Fruit fly (Drosophila melanogaster) whole organism, embryonic: ENCODE measurements around the gene Cdc7.

Experiments used
- B-H2 ChIP-seq: fragments of 200-800 bp; sonication (Bioruptor generic); optimal IDR thresholded peaks from 2 replicates; lab custom pipeline; 2018; ENCODE audit warnings: missing biosample characterization, mild to moderate bottlenecking, missing genetic modification characterization
- CG10654 ChIP-seq: fragments of 200-800 bp; sonication (Bioruptor generic); optimal IDR thresholded peaks from 2 replicates; lab custom pipeline; 2016; ENCODE audit warnings: missing biosample characterization, missing genetic modification characterization
- CG11093 ChIP-seq: fragments of 200-800 bp; sonication (Bioruptor generic); IDR thresholded peaks from 3 replicates; pipeline ENCODE4 v1.3.6; 2022; ENCODE audit warnings: missing biosample characterization, missing genetic modification characterization
- CG11504 ChIP-seq: fragments of 200-800 bp; sonication (Bioruptor generic); optimal IDR thresholded peaks from 3 replicates; lab custom pipeline; 2019; ENCODE audit warnings: missing biosample characterization, mild to moderate bottlenecking, missing genetic modification characterization, moderate library complexity
- CG12659 ChIP-seq: fragments of 200-800 bp; sonication (Bioruptor generic); optimal IDR thresholded peaks from 3 replicates; lab custom pipeline; 2017; ENCODE audit warnings: mild to moderate bottlenecking, missing biosample characterization, missing genetic modification reagents, missing genetic modification characterization
- CG14014 ChIP-seq: fragments of 200-800 bp; sonication (Bioruptor generic); IDR thresholded peaks from 2 replicates; pipeline ENCODE4 v1.3.6; 2022; ENCODE audit warnings: missing biosample characterization, missing genetic modification characterization
- CG14710 ChIP-seq: fragments of 200-800 bp; sonication (Bioruptor generic); optimal IDR thresholded peaks from 3 replicates; lab custom pipeline; 2019; ENCODE audit warnings: missing biosample characterization, mild to moderate bottlenecking, missing genetic modification characterization, moderate library complexity
- CG14860 ChIP-seq: fragments of 200-800 bp; sonication (Bioruptor generic); IDR thresholded peaks from 3 replicates; pipeline ENCODE4 v1.3.6; 2022; ENCODE audit warnings: missing biosample characterization, missing genetic modification characterization; ENCODE audit not compliant: partially characterized antibody
- CG15696 ChIP-seq: fragments of 200-800 bp; sonication (Bioruptor generic); optimal IDR thresholded peaks from 2 replicates; lab custom pipeline; 2019; ENCODE audit warnings: missing biosample characterization, mild to moderate bottlenecking, missing genetic modification characterization, moderate library complexity
- CG16813 ChIP-seq: fragments of 200-800 bp; sonication (Bioruptor generic); IDR thresholded peaks from 3 replicates; pipeline ENCODE4 v1.3.6; 2022; ENCODE audit warnings: missing biosample characterization, missing genetic modification characterization; ENCODE audit not compliant: partially characterized antibody
- CG17328 ChIP-seq: fragments of 200-800 bp; sonication (Bioruptor generic); IDR thresholded peaks from 2 replicates; pipeline ENCODE4 v1.3.6; 2022; ENCODE audit warnings: missing biosample characterization, missing genetic modification characterization
- CG17802 ChIP-seq: fragments of 200-800 bp; sonication (Bioruptor generic); optimal IDR thresholded peaks from 2 replicates; lab custom pipeline; 2018; ENCODE audit warnings: missing biosample characterization, mild to moderate bottlenecking, missing genetic modification characterization, moderate library complexity
- CG17829 ChIP-seq: fragments of 200-800 bp; optimal IDR thresholded peaks from 2 replicates; lab custom pipeline; 2019; ENCODE audit warnings: missing biosample characterization, mild to moderate bottlenecking, missing genetic modification characterization, moderate library complexity
- CG2199 ChIP-seq: fragments of 200-800 bp; sonication (Bioruptor generic); IDR thresholded peaks from 3 replicates; pipeline ENCODE4 v1.3.6; 2022; ENCODE audit warnings: missing biosample characterization, missing genetic modification characterization
- CG2875 ChIP-seq: fragments of 200-800 bp; sonication (Bioruptor generic); optimal IDR thresholded peaks from 2 replicates; lab custom pipeline; 2017; ENCODE audit warnings: missing biosample characterization, mild to moderate bottlenecking, missing genetic modification characterization, missing genetic modification reagents
- CG3065 ChIP-seq: fragments of 200-800 bp; sonication (Bioruptor generic); optimal IDR thresholded peaks from 2 replicates; lab custom pipeline; 2016; ENCODE audit warnings: missing biosample characterization, missing genetic modification characterization
- CG33557 ChIP-seq: fragments of 200-800 bp; sonication (Bioruptor generic); optimal IDR thresholded peaks from 2 replicates; lab custom pipeline; 2019; ENCODE audit warnings: missing biosample characterization, mild to moderate bottlenecking, missing genetic modification characterization, moderate library complexity
- CG3995 ChIP-seq: fragments of 200-800 bp; sonication (Bioruptor generic); optimal IDR thresholded peaks from 3 replicates; lab custom pipeline; 2016; ENCODE audit warnings: missing biosample characterization, missing genetic modification characterization
- CG6654 ChIP-seq: fragments of 200-800 bp; sonication (Bioruptor generic); optimal IDR thresholded peaks from 2 replicates; lab custom pipeline; 2017; ENCODE audit warnings: missing biosample characterization, mild to moderate bottlenecking, missing genetic modification characterization
- CG8478 ChIP-seq: fragments of >200 bp; optimal IDR thresholded peaks from 2 replicates; lab custom pipeline; 2018
- CG8924 ChIP-seq: fragments of 200-800 bp; optimal IDR thresholded peaks from 3 replicates; lab custom pipeline; 2019; ENCODE audit warnings: missing biosample characterization, mild to moderate bottlenecking, missing genetic modification characterization, moderate library complexity
- CTCF ChIP-seq: fragments of 200-800 bp; sonication (Bioruptor generic); optimal IDR thresholded peaks from 2 replicates; lab custom pipeline; 2017; ENCODE audit warnings: missing biosample characterization, mild to moderate bottlenecking, missing genetic modification characterization, moderate library complexity
- Chrac-16 ChIP-seq: fragments of 200-800 bp; sonication (Bioruptor generic); optimal IDR thresholded peaks from 3 replicates; lab custom pipeline; 2016; ENCODE audit warnings: missing biosample characterization, missing genetic modification characterization
- CrebB ChIP-seq: fragments of 200-800 bp; sonication (Bioruptor generic); optimal IDR thresholded peaks from 3 replicates; lab custom pipeline; 2018; ENCODE audit warnings: missing biosample characterization, mild to moderate bottlenecking, missing genetic modification characterization
- D ChIP-seq, 2 experiments: fragments of 200-800 bp in 1 of 2; fragments of >200 bp in 1 of 2; sonication (Bioruptor generic) in 1 of 2; optimal IDR thresholded peaks; 2 replicates in 1 of 2; 3 replicates in 1 of 2; lab custom pipeline; 2017; ENCODE audit warnings: mild to moderate bottlenecking in 1 of 2, missing biosample characterization in 1 of 2, missing genetic modification characterization in 1 of 2, missing genetic modification reagents in 1 of 2
- Ets65A ChIP-seq: fragments of 200-800 bp; sonication (Bioruptor generic); peaks from one replicate; lab custom pipeline; 2016; ENCODE audit warnings: missing biosample characterization, missing genetic modification characterization
- Fer1 ChIP-seq: fragments of 200-800 bp; sonication (Bioruptor generic); optimal IDR thresholded peaks from 2 replicates; lab custom pipeline; 2017; ENCODE audit warnings: missing biosample characterization, mild to moderate bottlenecking, missing genetic modification characterization
- HmgD ChIP-seq: fragments of 200-800 bp; sonication (Bioruptor generic); optimal IDR thresholded peaks from 3 replicates; lab custom pipeline; 2016; ENCODE audit warnings: missing biosample characterization, missing genetic modification characterization
- MBD-R2 ChIP-seq: fragments of 200-800 bp; sonication (Bioruptor generic); IDR thresholded peaks from 2 replicates; pipeline ENCODE4 v1.3.6; 2022; ENCODE audit warnings: missing biosample characterization, missing genetic modification characterization
- NfI ChIP-seq: fragments of 200-800 bp; sonication (Bioruptor generic); optimal IDR thresholded peaks from 3 replicates; lab custom pipeline; 2018; ENCODE audit warnings: missing biosample characterization, mild to moderate bottlenecking, missing genetic modification characterization, moderate library complexity
- Poxn ChIP-seq: fragments of 200-800 bp; sonication (Bioruptor generic); IDR thresholded peaks from 2 replicates; pipeline ENCODE4 v1.3.6; 2022; ENCODE audit warnings: missing biosample characterization, missing genetic modification characterization
- Rx ChIP-seq: fragments of 200-800 bp; sonication (Bioruptor generic); IDR thresholded peaks from 2 replicates; pipeline ENCODE4 v1.3.6; 2022; ENCODE audit warnings: missing biosample characterization, missing genetic modification characterization
- Sin3A ChIP-seq: fragments of >200 bp; optimal IDR thresholded peaks from 2 replicates; lab custom pipeline; 2018
- Sox102F ChIP-seq: fragments of 200-800 bp; sonication (Bioruptor generic); optimal IDR thresholded peaks from 2 replicates; lab custom pipeline; 2018; ENCODE audit warnings: missing biosample characterization, mild to moderate bottlenecking, missing genetic modification characterization, moderate library complexity
- Vsx1 ChIP-seq: fragments of 200-800 bp; sonication (Bioruptor generic); optimal IDR thresholded peaks from 2 replicates; lab custom pipeline; 2017; ENCODE audit warnings: missing biosample characterization, mild to moderate bottlenecking, missing genetic modification characterization, missing genetic modification reagents
- Xrp1 ChIP-seq: fragments of 200-800 bp; sonication (Bioruptor generic); IDR thresholded peaks from 2 replicates; pipeline ENCODE4 v1.3.6; 2022; ENCODE audit warnings: missing biosample characterization, missing genetic modification characterization
- bab2 ChIP-seq: fragments of 200-800 bp; sonication (Bioruptor generic); optimal IDR thresholded peaks from 2 replicates; lab custom pipeline; 2016; ENCODE audit warnings: missing biosample characterization, missing genetic modification characterization
- cato ChIP-seq: fragments of 200-800 bp; sonication (Bioruptor generic); optimal IDR thresholded peaks from 2 replicates; lab custom pipeline; 2016; ENCODE audit warnings: missing biosample characterization, missing genetic modification characterization, borderline replicate concordance
- caup ChIP-seq: fragments of 200-800 bp; sonication (Bioruptor generic); optimal IDR thresholded peaks from 3 replicates; lab custom pipeline; 2017; ENCODE audit warnings: missing biosample characterization, mild to moderate bottlenecking, missing genetic modification characterization, moderate library complexity; ENCODE audit not compliant: severe bottlenecking
- chn ChIP-seq: fragments of 200-800 bp; sonication (Bioruptor generic); optimal IDR thresholded peaks from 2 replicates; lab custom pipeline; 2016; ENCODE audit warnings: missing biosample characterization, missing genetic modification characterization
- croc ChIP-seq: fragments of 200-800 bp; sonication (Bioruptor generic); conservative IDR thresholded peaks from 3 replicates; pipeline ENCODE4 v1.3.6; 2022; ENCODE audit warnings: missing biosample characterization, missing genetic modification characterization
- insv ChIP-seq, 2 experiments: fragments of 200-800 bp; sonication (Bioruptor generic); optimal IDR thresholded peaks; 3 replicates each; lab custom pipeline; 2016 to 2018; ENCODE audit warnings: missing biosample characterization in 2 of 2, missing genetic modification characterization in 2 of 2
- nerfin-1 ChIP-seq: fragments of 200-800 bp; sonication (Bioruptor generic); optimal IDR thresholded peaks from 3 replicates; lab custom pipeline; 2019; ENCODE audit warnings: missing biosample characterization, mild to moderate bottlenecking, missing genetic modification characterization, moderate library complexity
- nmo ChIP-seq: fragments of 200-800 bp; sonication (Bioruptor generic); optimal IDR thresholded peaks from 2 replicates; lab custom pipeline; 2018; ENCODE audit warnings: missing biosample characterization, mild to moderate bottlenecking, missing genetic modification characterization, moderate library complexity
- row ChIP-seq: fragments of 200-800 bp; sonication (Bioruptor generic); IDR thresholded peaks from 3 replicates; pipeline ENCODE4 v1.3.6; 2022; ENCODE audit warnings: missing biosample characterization, missing genetic modification characterization
- run ChIP-seq: fragments of 200-800 bp; sonication (Bioruptor generic); optimal IDR thresholded peaks from 3 replicates; lab custom pipeline; 2018; ENCODE audit warnings: missing biosample characterization, mild to moderate bottlenecking, missing genetic modification characterization
- sens ChIP-seq: fragments of 200-800 bp; sonication (Bioruptor generic); peaks from one replicate; lab custom pipeline; 2016; ENCODE audit warnings: missing biosample characterization, missing genetic modification characterization
- seq ChIP-seq: fragments of 200-800 bp; sonication (Bioruptor generic); IDR thresholded peaks from 2 replicates; pipeline ENCODE4 v1.3.6; 2022; ENCODE audit warnings: missing biosample characterization, missing genetic modification characterization
- sob ChIP-seq: fragments of 200-800 bp; sonication (Bioruptor generic); IDR thresholded peaks from 2 replicates; pipeline ENCODE4 v1.3.6; 2022; ENCODE audit warnings: missing biosample characterization, missing genetic modification characterization
- vvl ChIP-seq: fragments of 200-800 bp; sonication (Bioruptor generic); IDR thresholded peaks from 2 replicates; pipeline ENCODE4 v1.3.6; 2022; ENCODE audit warnings: missing biosample characterization, missing genetic modification characterization

Gene Cdc7

dm6 chrX:6654198-6654831 is at the start of gene Cdc7, which contains the start of gene CG3226 (continued):
- TF ChIP-seq bab2 (GFP tag; lab: Kevin White, UChicago), result peak; percentile 35
- peak; percentile 27 for TF ChIP-seq Sox102F (GFP tag; lab: Kevin White, UChicago)
- TF ChIP-seq Chrac-16 (GFP tag; lab: Kevin White, UChicago), result peak; percentile 38
- TF ChIP-seq CG8478, result no peak
- TF ChIP-seq Vsx1, result peak; percentile 78
- TF ChIP-seq CG14014, result peak; percentile 46; the same call in 1 of the 2 replicates
- TF ChIP-seq nerfin-1 (tag; lab: Kevin White, UChicago), result peak; percentile 73
- peak; percentile 78 for TF ChIP-seq vvl
- TF ChIP-seq CG3995 (GFP tag; lab: Kevin White, UChicago), result peak; percentile 72
- peak; percentile 74 for TF ChIP-seq sob (GFP tag; lab: Robert Waterston, UW)
- TF ChIP-seq Ets65A (GFP tag; lab: Kevin White, UChicago), result peak; percentile 93
- peak; percentile 36 for TF ChIP-seq CG10654 (GFP tag; lab: Kevin White, UChicago)
- TF ChIP-seq CG2875 (GFP tag; lab: Kevin White, UChicago), result peak; percentile 78
- no peak for TF ChIP-seq chn
- TF ChIP-seq Fer1 (GFP tag; lab: Kevin White, UChicago), result peak; percentile 90
- peak; percentile 43; the same call in 1 of the 2 replicates for TF ChIP-seq Rx (GFP tag; lab: Robert Waterston, UW)
- TF ChIP-seq CG3065 (GFP tag; lab: Kevin White, UChicago), result peak; percentile 5
- no peak for TF ChIP-seq D (optimal IDR thresholded peaks at IDR 0.05; lab: Kevin White, UChicago)
- peak; percentile 43 for TF ChIP-seq D (GFP tag; optimal IDR thresholded peaks at IDR 0.05; lab: Kevin White, UChicago)
- peak; percentile 72 for TF ChIP-seq CrebB (tag; lab: Kevin White, UChicago)
- TF ChIP-seq row (GFP tag; lab: Robert Waterston, UW), result peak; percentile 41; the same call in 2 of the 3 replicates
- TF ChIP-seq croc (GFP tag; lab: Robert Waterston, UW), result peak; percentile 44; the same call in 2 of the 3 replicates
- TF ChIP-seq CG8924 (tag; lab: Kevin White, UChicago), result peak; percentile 70
- no peak for TF ChIP-seq CG2199 (GFP tag; lab: Robert Waterston, UW)
- peak; percentile 47; the same call in 1 of the 2 replicates for TF ChIP-seq CG17328 (GFP tag; lab: Robert Waterston, UW)
- TF ChIP-seq CG15696 (tag; lab: Kevin White, UChicago), result peak; percentile 10
- TF ChIP-seq nmo (GFP tag; lab: Kevin White, UChicago), result peak; percentile 72
- TF ChIP-seq B-H2 (GFP tag; lab: Kevin White, UChicago), result peak; percentile 80
- TF ChIP-seq CG11504 (tag; lab: Kevin White, UChicago), result peak; percentile 65
- TF ChIP-seq insv (GFP tag; optimal IDR thresholded peaks at IDR 0.05; lab: Kevin White, UChicago), result peak in 1 of 2 experiments; percentile 66
- TF ChIP-seq cato, result peak; percentile 43
- TF ChIP-seq CG6654, result peak; percentile 43
- TF ChIP-seq MBD-R2 (GFP tag; lab: Robert Waterston, UW), result peak; percentile 80
- no peak for TF ChIP-seq run (tag; lab: Kevin White, UChicago)
- no peak for TF ChIP-seq HmgD
- peak; percentile 93 for TF ChIP-seq CG14710 (tag; lab: Kevin White, UChicago)
- TF ChIP-seq sens (GFP tag; lab: Kevin White, UChicago), result peak; percentile 87
- peak; percentile 77 for TF ChIP-seq CG33557 (GFP tag; lab: Kevin White, UChicago)
- TF ChIP-seq Sin3A, result peak; percentile 78
- TF ChIP-seq CG17802, result peak; percentile 38
- TF ChIP-seq CG16813, result peak; percentile 76
- TF ChIP-seq CG17829 (tag; lab: Kevin White, UChicago), result peak; percentile 71
- peak; percentile 87 for TF ChIP-seq NfI (GFP tag; lab: Kevin White, UChicago)
- TF ChIP-seq Xrp1 (GFP tag; lab: Robert Waterston, UW), result no peak
- TF ChIP-seq CG11093 (GFP tag; lab: Robert Waterston, UW), result no peak
- TF ChIP-seq caup (GFP tag; lab: Kevin White, UChicago), result peak; percentile 91
- peak; percentile 94 for TF ChIP-seq CG12659 (GFP tag; lab: Kevin White, UChicago)
- TF ChIP-seq Poxn, result no peak
- peak; percentile 48 for TF ChIP-seq CTCF (GFP tag; lab: Kevin White, UChicago)
- 0 out of 2 replicates have a peak, but pooled peaks have one; percentile 21 for TF ChIP-seq seq (GFP tag; lab: Robert Waterston, UW)
- peak; percentile 56 for TF ChIP-seq CG14860 (GFP tag; lab: Robert Waterston, UW)
